Fruit fly (Drosophila melanogaster): ENCODE data around the gene CG34129.
A peak's percentile ranks its signal among the peaks of the same experiment; 100 is the strongest.

CG34129 gene

DNA sequence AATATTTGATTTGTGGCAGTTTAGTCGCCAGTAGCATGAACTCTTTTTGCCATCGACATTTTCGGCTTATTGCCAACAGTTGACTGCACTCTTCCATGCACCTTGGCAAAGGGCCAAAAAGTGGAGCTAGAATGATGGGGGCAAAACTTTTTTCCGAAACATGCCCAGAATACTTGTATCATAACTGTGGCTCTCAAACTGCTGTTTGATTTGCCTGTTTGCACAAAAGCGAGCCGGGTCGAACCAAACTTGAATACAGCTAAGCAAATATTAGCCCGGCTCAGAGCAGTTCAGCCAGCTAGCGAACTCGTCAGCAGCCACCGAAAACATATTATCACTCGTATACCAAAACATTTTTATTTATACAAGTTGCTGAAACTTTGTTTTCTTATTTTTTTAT, 47.9 kb upstream of the CG34129 start (continued):
- no peak for TF ChIP-seq CG15073 (GFP tag; optimal IDR thresholded peaks at IDR 0.05)
- TF ChIP-seq CG1832 (GFP tag; optimal IDR thresholded peaks at IDR 0.05): no peak
- TF ChIP-seq cad (GFP tag; optimal IDR thresholded peaks at IDR 0.05): no peak
- TF ChIP-seq pum (GFP tag; optimal IDR thresholded peaks at IDR 0.05): peak; percentile 7
- peak; percentile 4 for TF ChIP-seq CG10274 (GFP tag; optimal IDR thresholded peaks at IDR 0.05)
- peak; percentile 38 for TF ChIP-seq odd (GFP tag; optimal IDR thresholded peaks at IDR 0.05)
- peak; percentile 41 for TF ChIP-seq CG18764 (GFP tag; optimal IDR thresholded peaks at IDR 0.05)
- peak; percentile 68 for TF ChIP-seq CG12071 (GFP tag; optimal IDR thresholded peaks at IDR 0.05)
- no peak for TF ChIP-seq Ravus (GFP tag; IDR thresholded peaks at IDR 0.05)
- peak; percentile 38; the same call in 1 of the 2 replicates for TF ChIP-seq CG32532 (GFP tag; IDR thresholded peaks at IDR 0.05)
- no peak for TF ChIP-seq CG2116 (GFP tag; optimal IDR thresholded peaks at IDR 0.05)
- peak; percentile 24 for TF ChIP-seq Fer2 (tag; optimal IDR thresholded peaks at IDR 0.05)
- no peak for TF ChIP-seq CG5245 (GFP tag; optimal IDR thresholded peaks at IDR 0.05)
- no peak for TF ChIP-seq lola (GFP tag; optimal IDR thresholded peaks at IDR 0.05)
- TF ChIP-seq CG7357 (GFP tag; IDR thresholded peaks at IDR 0.05): no peak
- peak; percentile 32 for TF ChIP-seq E2f2 (GFP tag; IDR thresholded peaks at IDR 0.05)
- no peak for TF ChIP-seq Kr (GFP tag; optimal IDR thresholded peaks at IDR 0.05)
- peak; percentile 33 for TF ChIP-seq Dip3 (GFP tag; optimal IDR thresholded peaks at IDR 0.05)
- peak; percentile 31 for TF ChIP-seq Myb (GFP tag; optimal IDR thresholded peaks at IDR 0.05)
- TF ChIP-seq CG31388 (GFP tag; optimal IDR thresholded peaks at IDR 0.05): no peak
- peak; percentile 48 for TF ChIP-seq fd3F (GFP tag; optimal IDR thresholded peaks at IDR 0.05)
- no peak for TF ChIP-seq CG10267 (tag; optimal IDR thresholded peaks at IDR 0.05)
- TF ChIP-seq CG11093 (GFP tag; IDR thresholded peaks at IDR 0.05): no peak
- no peak for TF ChIP-seq otp (GFP tag; IDR thresholded peaks at IDR 0.05)
- no peak for TF ChIP-seq Drgx (GFP tag; IDR thresholded peaks at IDR 0.05)
- TF ChIP-seq chm (GFP tag; IDR thresholded peaks at IDR 0.05): no peak
- 0 out of 2 replicates have a peak, but pooled peaks have one; percentile 34 for TF ChIP-seq CG10321 (GFP tag; IDR thresholded peaks at IDR 0.05)
- no peak for TF ChIP-seq Dref (GFP tag; IDR thresholded peaks at IDR 0.05)
- TF ChIP-seq CG18011 (GFP tag; optimal IDR thresholded peaks at IDR 0.05): peak; percentile 1
- TF ChIP-seq Antp (GFP tag; optimal IDR thresholded peaks at IDR 0.05): no peak
- TF ChIP-seq sqz (GFP tag; optimal IDR thresholded peaks at IDR 0.05): no peak
- TF ChIP-seq Hr78 (GFP tag; optimal IDR thresholded peaks at IDR 0.05): no peak
- TF ChIP-seq mirr (GFP tag; optimal IDR thresholded peaks at IDR 0.05): peak; percentile 72
- peak; percentile 32; the same call in 1 of the 3 replicates for TF ChIP-seq gce (GFP tag; IDR thresholded peaks at IDR 0.05)
- TF ChIP-seq salm (tag; optimal IDR thresholded peaks at IDR 0.05): no peak
- TF ChIP-seq CG9609 (GFP tag; optimal IDR thresholded peaks at IDR 0.05): peak; percentile 20
- TF ChIP-seq CG14014 (GFP tag; IDR thresholded peaks at IDR 0.05): peak; percentile 51; the same call in 1 of the 2 replicates
- TF ChIP-seq pho (GFP tag; optimal IDR thresholded peaks at IDR 0.05): peak; percentile 62
- no peak for TF ChIP-seq CG10366 (GFP tag; IDR thresholded peaks at IDR 0.05)
- TF ChIP-seq CrebB (tag; optimal IDR thresholded peaks at IDR 0.05): peak; percentile 12
- TF ChIP-seq Dek (tag; optimal IDR thresholded peaks at IDR 0.05): peak; percentile 33
- TF ChIP-seq CG4730 (GFP tag; IDR thresholded peaks at IDR 0.05): no peak
- TF ChIP-seq H2.0 (GFP tag; IDR thresholded peaks at IDR 0.05): no peak
- TF ChIP-seq Nf-YA (GFP tag; IDR thresholded peaks at IDR 0.05): peak; percentile 64; the same call in 1 of the 2 replicates
- TF ChIP-seq Camta (GFP tag; optimal IDR thresholded peaks at IDR 0.05): peak; percentile 27
- peak; percentile 48 for TF ChIP-seq CG6683 (GFP tag; optimal IDR thresholded peaks at IDR 0.05)
- TF ChIP-seq CG2678 (tag; optimal IDR thresholded peaks at IDR 0.05): peak; percentile 73
- peak; percentile 60; the same call in 1 of the 3 replicates for TF ChIP-seq ase (GFP tag; IDR thresholded peaks at IDR 0.05)
- no peak for TF ChIP-seq CG7963 (GFP tag; IDR thresholded peaks at IDR 0.05; ENCODE audit: partially characterized antibody)
- peak; percentile 67 for TF ChIP-seq CG18619 (GFP tag; optimal IDR thresholded peaks at IDR 0.05)
- no peak for TF ChIP-seq cato (GFP tag; optimal IDR thresholded peaks at IDR 0.05; ENCODE audit: borderline replicate concordance)

Data from whole organism, embryonic.